Fruit fly (Drosophila melanogaster) whole organism, embryonic: ENCODE results near the gene Syx13.

ENCODE experiments used
- Abd-B ChIP-seq: fragments of 200-800 bp; sonication (Bioruptor generic); optimal IDR thresholded peaks from 2 replicates; lab custom pipeline; 2018; ENCODE audit warnings: missing biosample characterization, mild to moderate bottlenecking, missing genetic modification characterization, moderate library complexity
- Bdp1 ChIP-seq: fragments of 200-800 bp; sonication (Bioruptor generic); optimal IDR thresholded peaks from 3 replicates; lab custom pipeline; 2016; ENCODE audit warnings: missing biosample characterization, missing genetic modification characterization
- BtbVII ChIP-seq: fragments of 200-800 bp; sonication (Bioruptor generic); optimal IDR thresholded peaks from 3 replicates; lab custom pipeline; 2017; ENCODE audit warnings: missing biosample characterization, mild to moderate bottlenecking, missing genetic modification characterization
- CG11456 ChIP-seq: fragments of 200-800 bp; sonication (Bioruptor generic); IDR thresholded peaks from 3 replicates; pipeline ENCODE4 v1.3.6; 2022; ENCODE audit warnings: missing biosample characterization, missing genetic modification characterization
- CG11723 ChIP-seq: fragments of 200-800 bp; sonication (Bioruptor generic); optimal IDR thresholded peaks from 2 replicates; lab custom pipeline; 2017; ENCODE audit warnings: missing biosample characterization, mild to moderate bottlenecking, missing genetic modification characterization
- CG12769 ChIP-seq: fragments of 200-800 bp; sonication (Bioruptor generic); optimal IDR thresholded peaks from 2 replicates; lab custom pipeline; 2019; ENCODE audit warnings: missing biosample characterization, mild to moderate bottlenecking, missing genetic modification characterization, moderate library complexity
- CG14441 ChIP-seq: fragments of 200-800 bp; sonication (Bioruptor generic); IDR thresholded peaks from 2 replicates; pipeline ENCODE4 v1.3.6; 2022; ENCODE audit warnings: missing biosample characterization, missing genetic modification characterization
- CG15269 ChIP-seq: fragments of 200-800 bp; sonication (Bioruptor generic); optimal IDR thresholded peaks from 2 replicates; lab custom pipeline; 2018; ENCODE audit warnings: missing biosample characterization, mild to moderate bottlenecking, missing genetic modification characterization, moderate library complexity
- CG16779 ChIP-seq: fragments of 200-800 bp; sonication (Bioruptor generic); IDR thresholded peaks from 2 replicates; pipeline ENCODE4 v1.3.6; 2022; ENCODE audit warnings: missing biosample characterization, missing genetic modification characterization
- CG16815 ChIP-seq: fragments of 200-800 bp; sonication (Bioruptor generic); optimal IDR thresholded peaks from 3 replicates; lab custom pipeline; 2017; ENCODE audit warnings: missing biosample characterization, mild to moderate bottlenecking, missing genetic modification characterization
- CG16863 ChIP-seq: fragments of 200-800 bp; sonication (Bioruptor generic); optimal IDR thresholded peaks from 3 replicates; lab custom pipeline; 2016; ENCODE audit warnings: missing biosample characterization, missing genetic modification characterization
- CG17186 ChIP-seq: fragments of 200-800 bp; sonication (Bioruptor generic); optimal IDR thresholded peaks from 3 replicates; lab custom pipeline; 2017; ENCODE audit warnings: missing biosample characterization, missing genetic modification reagents, missing genetic modification characterization
- CG17802 ChIP-seq: fragments of 200-800 bp; sonication (Bioruptor generic); optimal IDR thresholded peaks from 2 replicates; lab custom pipeline; 2018; ENCODE audit warnings: missing biosample characterization, mild to moderate bottlenecking, missing genetic modification characterization, moderate library complexity
- CG18262 ChIP-seq: fragments of 200-800 bp; optimal IDR thresholded peaks from 3 replicates; lab custom pipeline; 2019; ENCODE audit warnings: missing biosample characterization, mild to moderate bottlenecking, missing genetic modification characterization, moderate library complexity
- CG31388 ChIP-seq: fragments of 200-800 bp; sonication (Bioruptor generic); optimal IDR thresholded peaks from 2 replicates; lab custom pipeline; 2016; ENCODE audit warnings: missing biosample characterization, missing genetic modification characterization
- CG34376 ChIP-seq: fragments of 200-800 bp; sonication (Bioruptor generic); optimal IDR thresholded peaks from 2 replicates; lab custom pipeline; 2018; ENCODE audit warnings: missing biosample characterization, mild to moderate bottlenecking, missing genetic modification characterization
- CG6654 ChIP-seq: fragments of 200-800 bp; sonication (Bioruptor generic); optimal IDR thresholded peaks from 2 replicates; lab custom pipeline; 2017; ENCODE audit warnings: missing biosample characterization, mild to moderate bottlenecking, missing genetic modification characterization
- CkIIα-i1 ChIP-seq: fragments of 200-800 bp; sonication (Bioruptor generic); IDR thresholded peaks from 2 replicates; pipeline ENCODE4 v1.3.6; 2022; ENCODE audit warnings: missing biosample characterization, missing genetic modification characterization
- Gug ChIP-seq: fragments of 200-800 bp; sonication (Bioruptor generic); IDR thresholded peaks from 4 replicates; pipeline ENCODE4 v1.3.6; 2022; ENCODE audit warnings: missing biosample characterization, missing genetic modification characterization
- H15 ChIP-seq: fragments of 200-800 bp; sonication (Bioruptor generic); IDR thresholded peaks from 3 replicates; pipeline ENCODE4 v1.3.6; 2022; ENCODE audit warnings: missing biosample characterization, missing genetic modification characterization
- Sry-δ ChIP-seq: fragments of 200-800 bp; sonication (Bioruptor generic); optimal IDR thresholded peaks from 2 replicates; lab custom pipeline; 2016; ENCODE audit warnings: missing biosample characterization, missing genetic modification characterization
- Stat92E ChIP-seq, 3 experiments: fragments of >200 bp in 2 of 3; fragments of 200-800 bp in 1 of 3; sonication (Bioruptor generic) in 1 of 3; optimal IDR thresholded peaks; 2 replicates each; lab custom pipeline; 2017 to 2019; ENCODE audit warnings: missing biosample characterization in 3 of 3, missing genetic modification characterization in 3 of 3, mild to moderate bottlenecking in 1 of 3, moderate library complexity in 1 of 3
- Xbp1 ChIP-seq: fragments of 200-800 bp; sonication (Bioruptor generic); optimal IDR thresholded peaks from 3 replicates; lab custom pipeline; 2016; ENCODE audit warnings: missing biosample characterization, mild to moderate bottlenecking, missing genetic modification characterization
- amos ChIP-seq: fragments of 200-800 bp; sonication (Bioruptor generic); IDR thresholded peaks from 2 replicates; pipeline ENCODE4 v1.3.6; 2022; ENCODE audit warnings: missing biosample characterization, missing genetic modification characterization; ENCODE audit not compliant: partially characterized antibody
- cato ChIP-seq: fragments of 200-800 bp; sonication (Bioruptor generic); optimal IDR thresholded peaks from 2 replicates; lab custom pipeline; 2016; ENCODE audit warnings: missing biosample characterization, missing genetic modification characterization, borderline replicate concordance
- ci ChIP-seq: fragments of 200-800 bp; sonication (Bioruptor generic); IDR thresholded peaks from 3 replicates; pipeline ENCODE4 v1.3.6; 2022; ENCODE audit warnings: missing biosample characterization, missing genetic modification characterization
- eyg ChIP-seq: fragments of 200-800 bp; sonication (Bioruptor generic); optimal IDR thresholded peaks from 3 replicates; lab custom pipeline; 2016; ENCODE audit warnings: missing biosample characterization, missing genetic modification characterization
- fru ChIP-seq: fragments of >200 bp; optimal IDR thresholded peaks from 2 replicates; lab custom pipeline; 2017
- hb ChIP-seq: fragments of 200-800 bp; sonication (Bioruptor generic); IDR thresholded peaks from 3 replicates; pipeline ENCODE4 v1.3.6; 2022; ENCODE audit warnings: missing biosample characterization, missing genetic modification characterization; ENCODE audit not compliant: partially characterized antibody
- inv ChIP-seq: fragments of 200-800 bp; sonication (Bioruptor generic); IDR thresholded peaks from 2 replicates; pipeline ENCODE4 v1.3.6; 2022; ENCODE audit warnings: missing biosample characterization, missing genetic modification characterization; ENCODE audit not compliant: partially characterized antibody
- jigr1 ChIP-seq: fragments of 200-800 bp; sonication (Bioruptor generic); IDR thresholded peaks from 3 replicates; pipeline ENCODE4 v1.3.6; 2022; ENCODE audit warnings: missing biosample characterization, missing genetic modification characterization
- pan ChIP-seq, 4 experiments: fragments of >200 bp in 3 of 4; fragments of 200-800 bp in 1 of 4; sonication (Bioruptor generic) in 1 of 4; optimal IDR thresholded peaks in 3 of 4; IDR thresholded peaks in 1 of 4; 2 replicates each; pipeline versions ENCODE4 v1.3.6 to Lab custom; 2017 to 2022; ENCODE audit warnings: missing biosample characterization in 2 of 4, missing genetic modification characterization in 2 of 4, mixed read lengths in 1 of 4
- run ChIP-seq: fragments of 200-800 bp; sonication (Bioruptor generic); optimal IDR thresholded peaks from 3 replicates; lab custom pipeline; 2018; ENCODE audit warnings: missing biosample characterization, mild to moderate bottlenecking, missing genetic modification characterization
- ssp ChIP-seq: fragments of 200-800 bp; sonication (Bioruptor generic); IDR thresholded peaks from 2 replicates; pipeline ENCODE4 v1.3.6; 2022; ENCODE audit warnings: missing biosample characterization, missing genetic modification characterization
- stwl ChIP-seq: fragments of 200-800 bp; sonication (Bioruptor generic); optimal IDR thresholded peaks from 3 replicates; lab custom pipeline; 2018; ENCODE audit warnings: missing biosample characterization, mild to moderate bottlenecking, missing genetic modification characterization, moderate library complexity
- tx ChIP-seq: fragments of 200-800 bp; sonication (Bioruptor generic); optimal IDR thresholded peaks from 2 replicates; lab custom pipeline; 2016; ENCODE audit warnings: missing biosample characterization, missing genetic modification characterization
- vvl ChIP-seq: fragments of 200-800 bp; sonication (Bioruptor generic); IDR thresholded peaks from 2 replicates; pipeline ENCODE4 v1.3.6; 2022; ENCODE audit warnings: missing biosample characterization, missing genetic modification characterization
- z ChIP-seq: fragments of 200-800 bp; sonication (Bioruptor generic); IDR thresholded peaks from 3 replicates; pipeline ENCODE4 v1.3.6; 2022; ENCODE audit warnings: missing biosample characterization, missing genetic modification characterization

Gene Syx13

DNA sequence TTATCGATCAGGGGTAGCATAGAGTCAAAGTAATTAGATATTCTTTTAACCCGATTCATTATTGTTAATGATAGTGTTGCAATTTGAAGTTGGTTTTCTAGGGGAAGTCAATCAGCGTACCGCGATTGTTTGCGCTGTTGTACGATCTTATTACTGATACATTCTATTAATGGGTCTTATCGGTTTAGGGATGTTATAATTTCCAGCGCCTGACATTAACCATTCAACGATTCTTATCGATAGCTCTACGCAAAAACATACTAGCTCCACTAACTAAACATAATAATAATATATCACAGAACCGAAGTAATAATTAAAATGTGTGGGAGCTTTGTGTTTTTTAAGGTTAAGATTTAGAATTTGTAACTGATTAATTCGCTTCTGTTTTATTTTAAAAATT, 32.7 kb upstream of the Syx13 start, which contains the start of gene Cul6 (continued):
- TF ChIP-seq Xbp1, result no peak
- TF ChIP-seq CG16779 (GFP tag; lab: Robert Waterston, UW), result no peak
- TF ChIP-seq Stat92E (GFP tag; optimal IDR thresholded peaks at IDR 0.05; lab: Kevin White, UChicago), result no peak
- peak; percentile 57 for TF ChIP-seq Sry-δ (GFP tag; lab: Kevin White, UChicago)
- TF ChIP-seq amos (GFP tag; lab: Robert Waterston, UW), result peak; percentile 32; the same call in 1 of the 2 replicates
- TF ChIP-seq CG11723 (GFP tag; lab: Kevin White, UChicago), result no peak
- no peak for TF ChIP-seq jigr1 (GFP tag; lab: Robert Waterston, UW)
- TF ChIP-seq CG17802 (tag; lab: Kevin White, UChicago), result no peak
- TF ChIP-seq ci (GFP tag; lab: Robert Waterston, UW), result no peak
- no peak for TF ChIP-seq tx (GFP tag; lab: Kevin White, UChicago)
- no peak for TF ChIP-seq CG16863 (GFP tag; lab: Kevin White, UChicago)
- peak; percentile 29 for TF ChIP-seq stwl (tag; lab: Kevin White, UChicago)
- no peak for TF ChIP-seq CG12769 (tag; lab: Kevin White, UChicago)
- no peak for TF ChIP-seq CkIIα-i1 (GFP tag; lab: Robert Waterston, UW)
- peak; percentile 10; the same call in 1 of the 2 replicates for TF ChIP-seq inv
- no peak for TF ChIP-seq CG17186
- no peak for TF ChIP-seq Gug
- no peak for TF ChIP-seq z (GFP tag; lab: Robert Waterston, UW)
- TF ChIP-seq CG15269, result no peak
- no peak for TF ChIP-seq CG31388 (GFP tag; lab: Kevin White, UChicago)
- no peak for TF ChIP-seq eyg (GFP tag; lab: Kevin White, UChicago)
- no peak for TF ChIP-seq CG16815 (GFP tag; lab: Kevin White, UChicago)
- TF ChIP-seq CG11456, result no peak
- peak; percentile 60 for TF ChIP-seq ssp (GFP tag; lab: Robert Waterston, UW)
- TF ChIP-seq Abd-B (GFP tag; lab: Kevin White, UChicago), result no peak
- no peak for TF ChIP-seq cato (GFP tag; lab: Kevin White, UChicago)
- TF ChIP-seq run, result no peak
- no peak for TF ChIP-seq pan (optimal IDR thresholded peaks at IDR 0.05; lab: Kevin White, UChicago)
- TF ChIP-seq pan (GFP tag; optimal IDR thresholded peaks at IDR 0.05 in 1 of 2, IDR thresholded peaks at IDR 0.05 in 1 of 2), result no peak
- TF ChIP-seq CG18262 (tag; lab: Kevin White, UChicago), result no peak
- no peak for TF ChIP-seq CG34376 (GFP tag; lab: Kevin White, UChicago)
- no peak for TF ChIP-seq CG6654
- TF ChIP-seq, all 482 proteins: peak for 14

DNA sequence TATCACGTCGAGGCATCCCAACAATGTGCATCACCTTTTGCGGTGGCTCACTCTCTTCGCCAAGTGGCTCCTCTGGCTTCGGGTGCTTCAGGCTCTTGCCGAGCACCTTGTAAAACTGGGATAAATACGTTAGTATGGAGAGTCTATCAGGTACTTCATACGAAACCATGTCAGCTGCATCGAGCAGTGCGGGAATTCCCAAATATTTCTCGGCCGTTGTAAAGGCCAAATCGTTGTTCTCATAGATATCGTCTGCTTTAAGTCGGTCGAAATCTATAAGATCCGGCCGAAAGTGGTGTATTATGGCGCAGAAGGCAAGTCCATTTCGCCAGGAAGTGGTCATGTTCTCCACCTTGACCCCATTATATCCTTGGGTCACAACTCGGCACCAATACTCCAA, 29.5 kb upstream of the Syx13 start:
- TF ChIP-seq Bdp1 (GFP tag; lab: Kevin White, UChicago), result no peak
- no peak for TF ChIP-seq fru
- TF ChIP-seq H15 (GFP tag; lab: Robert Waterston, UW), result no peak
- TF ChIP-seq vvl (GFP tag; lab: Robert Waterston, UW), result no peak
- TF ChIP-seq BtbVII (GFP tag; lab: Kevin White, UChicago), result no peak
- TF ChIP-seq CG14441 (GFP tag; lab: Robert Waterston, UW), result no peak
- 0 out of 3 replicates have a peak, but pooled peaks have one; percentile 49 for TF ChIP-seq hb (GFP tag; lab: Robert Waterston, UW)
